Fruit fly (Drosophila melanogaster) whole organism, adult: Measurements from ENCODE around the gene Cyp1.
A peak's percentile ranks its signal among the peaks of the same experiment; 100 is the strongest.

Experiments
- CG11617 ChIP-seq: fragments of 200-800 bp; sonication (Bioruptor generic); optimal IDR thresholded peaks from 2 replicates; lab custom pipeline; 2017; ENCODE audit warnings: mild to moderate bottlenecking, missing biosample characterization, missing genetic modification reagents, missing genetic modification characterization
- CG12768 ChIP-seq: fragments of 200-800 bp; sonication (Bioruptor generic); optimal IDR thresholded peaks from 2 replicates; lab custom pipeline; 2017; ENCODE audit warnings: missing biosample characterization, missing genetic modification characterization, mild to moderate bottlenecking, moderate library complexity, missing genetic modification reagents
- CG33017 ChIP-seq: fragments of 200-800 bp; sonication (Bioruptor generic); optimal IDR thresholded peaks from 2 replicates; lab custom pipeline; 2018; ENCODE audit warnings: missing biosample characterization, mild to moderate bottlenecking, missing genetic modification characterization, moderate library complexity
- CG5204 ChIP-seq: fragments of 200-800 bp; sonication (Bioruptor generic); optimal IDR thresholded peaks from 2 replicates; lab custom pipeline; 2016; ENCODE audit warnings: missing biosample characterization, missing genetic modification characterization
- CG7045 ChIP-seq: fragments of 200-800 bp; sonication (Bioruptor generic); optimal IDR thresholded peaks from 2 replicates; lab custom pipeline; 2017; ENCODE audit warnings: missing biosample characterization, mild to moderate bottlenecking, missing genetic modification characterization
- CG7101 ChIP-seq: fragments of 200-800 bp; sonication (Bioruptor generic); optimal IDR thresholded peaks from 2 replicates; lab custom pipeline; 2018; ENCODE audit warnings: missing biosample characterization, mild to moderate bottlenecking, missing genetic modification characterization, moderate library complexity
- Clk ChIP-seq: fragments of 200-800 bp; sonication (Bioruptor generic); optimal IDR thresholded peaks from 2 replicates; lab custom pipeline; 2017; ENCODE audit warnings: missing biosample characterization, missing genetic modification characterization
- Crg-1 ChIP-seq: fragments of 200-800 bp; sonication (Bioruptor generic); optimal IDR thresholded peaks from 2 replicates; lab custom pipeline; 2016; ENCODE audit warnings: missing biosample characterization, missing genetic modification characterization
- Hr96 ChIP-seq: fragments of 200-800 bp; sonication (Bioruptor generic); optimal IDR thresholded peaks from 2 replicates; lab custom pipeline; 2016; ENCODE audit warnings: missing biosample characterization, missing genetic modification characterization
- Mnt ChIP-seq: fragments of 200-800 bp; sonication (Bioruptor generic); optimal IDR thresholded peaks from 2 replicates; lab custom pipeline; 2016; ENCODE audit warnings: missing biosample characterization, mild to moderate bottlenecking, missing genetic modification characterization
- cic ChIP-seq: fragments of 200-800 bp; sonication (Bioruptor generic); optimal IDR thresholded peaks from 2 replicates; lab custom pipeline; 2017; ENCODE audit warnings: missing biosample characterization, mild to moderate bottlenecking, missing genetic modification characterization, moderate library complexity
- cnc ChIP-seq, 2 experiments: fragments of >200 bp; optimal IDR thresholded peaks; 2 replicates each; lab custom pipeline; 2017
- kay ChIP-seq: fragments of 200-800 bp; sonication (Bioruptor generic); peaks from one replicate; lab custom pipeline; 2016; ENCODE audit warnings: missing biosample characterization, missing genetic modification characterization, borderline replicate concordance
- tj ChIP-seq: fragments of 200-800 bp; sonication (Bioruptor generic); optimal IDR thresholded peaks from 3 replicates; lab custom pipeline; 2017; ENCODE audit warnings: missing biosample characterization, mild to moderate bottlenecking, missing genetic modification characterization, moderate library complexity

dm6 chrX:16275854-16276338, 44.3 kb downstream of the Cyp1 start, which contains the start of the genes kat80 and Prosalpha4:
- TF ChIP-seq kay (no peak), CG7101 (tag; lab: Kevin White, UChicago) (peak; percentile 68), Hr96 (no peak), Clk (GFP tag; lab: Kevin White, UChicago) (no peak), CG5204 (GFP tag; lab: Kevin White, UChicago) (no peak), Crg-1 (no peak), CG11617 (GFP tag; lab: Kevin White, UChicago) (peak; percentile 68), CG33017 (tag; lab: Kevin White, UChicago) (no peak), tj (GFP tag; lab: Kevin White, UChicago) (peak; percentile 41), Mnt (peak; percentile 32), CG7045 (GFP tag; lab: Kevin White, UChicago) (no peak), CG12768 (GFP tag; lab: Kevin White, UChicago) (no peak), cnc (optimal IDR thresholded peaks at IDR 0.05; lab: Kevin White, UChicago) (no peak), cic (no peak)
